Worm (Caenorhabditis elegans): Measurements from ENCODE around the gene F08G12.5.

The F08G12.5 gene

DNA sequence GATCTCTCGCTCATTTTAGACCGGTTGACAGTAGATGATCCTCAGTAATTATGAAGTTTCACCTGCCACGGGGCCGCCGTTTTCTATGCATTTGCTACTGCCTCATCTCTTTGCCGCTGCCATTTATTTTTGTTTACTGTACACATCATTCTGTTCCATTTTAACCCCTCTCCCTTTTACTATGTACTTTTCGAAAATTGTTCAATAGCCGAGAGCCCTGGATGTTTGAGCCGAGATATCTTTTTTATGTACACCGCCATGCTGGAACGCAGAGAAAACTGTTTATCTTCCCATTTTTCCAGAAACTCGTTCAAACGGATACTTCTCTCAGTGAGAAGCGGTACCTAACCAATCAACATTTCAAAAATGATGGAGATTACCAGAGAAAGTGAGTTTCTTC lies 39.2 kb downstream of the F08G12.5 start, which contains the start of gene ifa-1:
Gene ifa-1, plus strand, starts transcription at position 301 of the 400 bp plus-strand sequence.
- TF ChIP-seq klf-2 (GFP tag; conservative IDR thresholded peaks at IDR 0.05) (no peak), ref-1 (GFP tag; conservative IDR thresholded peaks at IDR 0.05) (no peak)

DNA sequence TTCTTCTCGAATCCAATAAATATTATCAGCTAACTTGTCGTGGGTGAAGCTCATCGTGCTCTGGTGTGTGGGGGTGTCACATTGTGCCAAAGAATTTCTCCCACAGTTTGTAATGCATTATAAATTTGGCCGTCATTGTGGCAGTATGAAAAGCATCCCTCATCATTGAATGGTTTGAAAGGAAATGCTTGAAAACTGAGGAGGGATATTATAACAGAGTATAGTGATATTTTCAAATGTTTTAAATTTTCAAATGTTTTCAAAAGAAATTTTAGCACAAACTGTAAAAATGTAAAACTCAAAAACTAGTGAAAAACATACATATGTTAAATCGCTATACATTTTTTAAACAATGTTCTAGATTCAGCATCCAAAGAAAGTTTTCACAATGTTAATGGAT lies 41.1 kb downstream of the F08G12.5 start, which contains the start of gene C03A3.3:
Gene C03A3.3, minus strand, starts transcription at position 101 of the 400 bp plus-strand sequence.
- TF ChIP-seq flt-1 (GFP tag; IDR thresholded peaks at IDR 0.05) = no peak
- TF ChIP-seq ztf-23 (GFP tag; IDR thresholded peaks at IDR 0.05) = no peak
- TF ChIP-seq klf-2 (GFP tag; conservative IDR thresholded peaks at IDR 0.05) = no peak
- TF ChIP-seq cog-1 (tag; optimal IDR thresholded peaks at IDR 0.05) = no peak
- no peak for TF ChIP-seq tab-1 (GFP tag; IDR thresholded peaks at IDR 0.05)
- TF ChIP-seq ref-1 (GFP tag; conservative IDR thresholded peaks at IDR 0.05) = no peak
- no peak for TF ChIP-seq ztf-29 (GFP tag; IDR thresholded peaks at IDR 0.05)
- no peak for TF ChIP-seq T22C8.4 (GFP tag; IDR thresholded peaks at IDR 0.05)
- no peak for TF ChIP-seq med-1 (GFP tag; optimal IDR thresholded peaks at IDR 0.05; ENCODE audit: insufficient read depth)

DNA sequence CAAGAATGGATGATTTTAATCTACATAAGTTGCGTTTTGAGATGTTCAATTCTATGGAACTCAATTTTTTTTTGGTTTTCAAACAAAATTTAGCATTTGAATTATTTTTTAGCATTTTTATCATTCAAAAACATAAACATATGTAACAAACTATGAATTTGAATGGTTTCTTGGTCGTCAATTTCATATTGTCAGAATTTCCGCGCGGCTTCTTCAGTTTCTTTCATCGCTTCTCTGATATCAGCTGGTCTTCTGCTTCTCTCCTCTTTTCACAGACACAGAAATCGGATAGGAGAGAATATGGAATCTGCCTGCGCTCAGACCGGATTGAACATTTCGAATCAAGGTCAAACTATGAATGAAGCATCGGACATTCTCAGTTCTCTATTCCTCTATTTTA lies 43.4 kb downstream of the F08G12.5 start, which contains the start of gene C03A3.9:
Gene C03A3.9, plus strand, starts transcription at position 301 of the 400 bp plus-strand sequence.
- TF ChIP-seq T22C8.4 (GFP tag; IDR thresholded peaks at IDR 0.05) (no peak), klf-2 (GFP tag; conservative IDR thresholded peaks at IDR 0.05) (no peak), ztf-23 (GFP tag; IDR thresholded peaks at IDR 0.05) (no peak), med-1 (GFP tag; optimal IDR thresholded peaks at IDR 0.05; ENCODE audit: insufficient read depth) (no peak), ref-1 (GFP tag; conservative IDR thresholded peaks at IDR 0.05) (no peak), tab-1 (GFP tag; IDR thresholded peaks at IDR 0.05) (no peak), flt-1 (GFP tag; IDR thresholded peaks at IDR 0.05) (no peak), ztf-29 (GFP tag; IDR thresholded peaks at IDR 0.05) (no peak), cog-1 (tag; optimal IDR thresholded peaks at IDR 0.05) (no peak)

DNA sequence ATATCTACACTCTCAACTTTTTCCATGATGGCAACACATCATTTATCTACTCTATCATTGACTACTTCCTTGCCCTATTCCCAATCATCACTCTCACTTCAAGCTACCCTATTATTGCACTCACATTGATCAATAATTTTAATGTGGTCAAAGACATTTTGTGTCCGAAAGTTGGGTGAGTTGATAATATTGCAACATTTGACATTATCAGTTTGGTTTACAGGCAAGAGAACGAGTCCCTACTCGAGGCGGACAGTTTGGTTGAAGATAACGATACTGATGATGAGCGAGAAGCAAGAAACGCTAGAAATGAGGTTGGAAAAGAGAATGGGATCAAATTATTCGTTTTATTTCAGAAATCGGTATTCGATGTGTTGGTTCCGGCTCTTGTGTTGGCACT lies 45.4 kb downstream of the F08G12.5 start:
- no peak for TF ChIP-seq tab-1 (GFP tag; IDR thresholded peaks at IDR 0.05)
- no peak for TF ChIP-seq med-1 (GFP tag; optimal IDR thresholded peaks at IDR 0.05; ENCODE audit: insufficient read depth)

DNA sequence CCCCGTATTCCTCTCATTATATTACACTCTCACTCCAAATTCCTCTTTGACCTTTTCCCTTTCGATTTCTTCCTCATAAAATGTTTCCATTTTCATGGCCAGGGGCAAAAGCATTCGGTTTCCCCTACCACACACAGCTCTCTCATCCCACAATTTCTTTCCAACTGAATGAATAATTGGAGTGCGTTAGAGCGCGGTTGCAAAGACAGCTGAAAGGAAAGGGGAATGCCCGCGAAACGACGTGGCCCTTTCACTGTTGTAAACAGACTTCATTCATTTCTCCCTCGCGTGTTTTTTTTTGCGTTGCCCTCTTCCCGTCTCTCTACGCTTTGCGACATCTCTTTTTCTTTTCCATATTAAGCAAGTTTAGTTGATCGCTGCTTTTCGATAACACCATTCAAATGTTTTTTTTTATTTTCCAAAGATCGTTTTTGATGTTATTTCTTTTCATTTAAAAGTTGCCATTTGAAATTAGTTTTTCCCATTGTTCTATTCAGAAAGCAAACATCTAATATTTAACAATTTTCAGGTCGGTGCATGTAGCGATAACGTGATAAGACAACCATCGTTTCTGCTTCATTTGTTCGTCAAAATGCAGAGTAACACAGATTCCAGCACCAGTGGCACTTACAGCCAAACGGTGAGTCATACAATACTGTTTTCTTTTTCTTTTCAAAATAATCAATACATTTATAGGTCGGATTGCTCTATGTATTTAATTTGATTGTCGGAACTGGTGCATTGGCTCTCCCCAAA lies 47.6 kb downstream of the F08G12.5 start, which contains the start of gene C03A3.2:
Gene C03A3.2, plus strand, starts transcription at position 530 of the 756 bp plus-strand sequence.
- TF ChIP-seq flt-1 (GFP tag; IDR thresholded peaks at IDR 0.05) = peak; percentile 70; the same call in 1 of the 2 replicates
- peak; percentile 70 for TF ChIP-seq ztf-23 (GFP tag; IDR thresholded peaks at IDR 0.05)
- TF ChIP-seq ztf-29 (GFP tag; IDR thresholded peaks at IDR 0.05) = no peak
- TF ChIP-seq cog-1 (tag; optimal IDR thresholded peaks at IDR 0.05) = peak; percentile 29
